Worm (Caenorhabditis elegans) whole organism, L4 larva: ENCODE results near the gene C29E4.17.

Experiments
- D1046.2 ChIP-seq: fragments of 200-800 bp; sonication (Bioruptor generic); IDR thresholded peaks from 2 replicates; pipeline ENCODE4 v1.3.6; 2022; ENCODE audit warnings: missing genetic modification characterization, missing compliant biosample characterization
- T20F7.1 ChIP-seq: fragments of 200-800 bp; sonication (Bioruptor generic); optimal IDR thresholded peaks from 2 replicates; lab custom pipeline; 2018; ENCODE audit warnings: mild to moderate bottlenecking, missing genetic modification characterization, missing compliant biosample characterization
- T26A8.4 ChIP-seq: fragments of 200-800 bp; sonication (Bioruptor generic); IDR thresholded peaks from 2 replicates; pipeline ENCODE4 v1.3.6; 2022; ENCODE audit warnings: missing genetic modification characterization, missing compliant biosample characterization
- Y5F2A.4 ChIP-seq: fragments of 200-800 bp; sonication (Bioruptor generic); optimal IDR thresholded peaks from 2 replicates; lab custom pipeline; 2018; ENCODE audit warnings: mild to moderate bottlenecking, missing genetic modification characterization, missing compliant biosample characterization
- ZK546.5 ChIP-seq, 2 experiments: sonication (generic microtip); optimal IDR thresholded peaks; 2 replicates each; lab custom pipeline; 2017; ENCODE audit warnings: missing biosample characterization in 2 of 2, missing genetic modification characterization in 2 of 2
- aha-1 ChIP-seq: fragments of 150-350 bp; peaks from one replicate; lab custom pipeline; 2014; ENCODE audit warnings: missing biosample characterization, missing genetic modification characterization
- aly-2 ChIP-seq: sonication (generic microtip); optimal IDR thresholded peaks from 2 replicates; lab custom pipeline; 2018; ENCODE audit warnings: missing biosample characterization, missing genetic modification characterization
- ama-1 ChIP-seq: fragments of 150-350 bp; optimal IDR thresholded peaks from 2 replicates; lab custom pipeline; 2014; ENCODE audit warnings: inconsistent platforms, mixed read lengths
- ceh-32 ChIP-seq: sonication (generic microtip); optimal IDR thresholded peaks from 2 replicates; lab custom pipeline; 2016; ENCODE audit warnings: mild to moderate bottlenecking, missing genetic modification characterization, missing compliant biosample characterization; ENCODE audit not compliant: poor library complexity
- ceh-62 ChIP-seq: sonication (generic microtip); optimal IDR thresholded peaks from 2 replicates; lab custom pipeline; 2017; ENCODE audit warnings: missing biosample characterization, missing genetic modification characterization
- ces-1 ChIP-seq: fragments of 150-350 bp; sonication (generic microtip); optimal IDR thresholded peaks from 4 replicates; lab custom pipeline; 2014; ENCODE audit warnings: missing biosample characterization, missing genetic modification reagents, missing genetic modification characterization
- cey-2 ChIP-seq: sonication (generic microtip); optimal IDR thresholded peaks from 3 replicates; lab custom pipeline; 2017; ENCODE audit warnings: missing genetic modification characterization, mild to moderate bottlenecking, missing compliant biosample characterization, antibody characterized with exemption, borderline replicate concordance; ENCODE audit not compliant: insufficient read depth
- daf-16 ChIP-seq, 3 experiments: sonication (generic microtip); optimal IDR thresholded peaks; 2 replicates each; lab custom pipeline; 2016 to 2017; ENCODE audit warnings: missing genetic modification characterization in 3 of 3, missing genetic modification reagents in 3 of 3, mild to moderate bottlenecking in 2 of 3, missing compliant biosample characterization in 2 of 3, missing biosample characterization in 1 of 3, moderate library complexity in 1 of 3
- daf-19 ChIP-seq: fragments of 200-800 bp; sonication (Bioruptor generic); conservative IDR thresholded peaks from 2 replicates; pipeline ENCODE4 v1.3.6; 2022; ENCODE audit warnings: missing genetic modification characterization, missing compliant biosample characterization
- daf-8 ChIP-seq: fragments of 200-800 bp; sonication (Bioruptor generic); IDR thresholded peaks from 2 replicates; pipeline ENCODE4 v1.3.6; 2022; ENCODE audit warnings: missing genetic modification characterization, missing compliant biosample characterization
- dve-1 ChIP-seq: sonication (generic microtip); optimal IDR thresholded peaks from 2 replicates; lab custom pipeline; 2017; ENCODE audit warnings: antibody characterized with exemption, mild to moderate bottlenecking, missing genetic modification characterization, missing compliant biosample characterization; ENCODE audit not compliant: insufficient read depth
- fkh-10 ChIP-seq: fragments of 150-350 bp; optimal IDR thresholded peaks from 2 replicates; lab custom pipeline; 2014; ENCODE audit warnings: missing biosample characterization, missing genetic modification reagents, missing genetic modification characterization
- hlh-11 ChIP-seq: fragments of 200-800 bp; sonication (Bioruptor generic); optimal IDR thresholded peaks from 2 replicates; lab custom pipeline; 2018; ENCODE audit warnings: mild to moderate bottlenecking, missing genetic modification characterization, missing compliant biosample characterization
- hmg-1.1 ChIP-seq: fragments of 200-800 bp; sonication (Bioruptor generic); IDR thresholded peaks from 2 replicates; pipeline ENCODE4 v1.3.6; 2022; ENCODE audit warnings: missing genetic modification reagents, missing genetic modification characterization, missing compliant biosample characterization
- jun-1 ChIP-seq: fragments of 150-350 bp; optimal IDR thresholded peaks from 2 replicates; lab custom pipeline; 2014; ENCODE audit warnings: missing biosample characterization, missing genetic modification reagents, missing genetic modification characterization
- lin-1 ChIP-seq: fragments of 200-800 bp; sonication (Bioruptor generic); IDR thresholded peaks from 2 replicates; pipeline ENCODE4 v1.3.6; 2022; ENCODE audit warnings: missing genetic modification reagents, missing genetic modification characterization, missing compliant biosample characterization
- lir-3 ChIP-seq: sonication (generic microtip); optimal IDR thresholded peaks from 2 replicates; lab custom pipeline; 2016; ENCODE audit warnings: mild to moderate bottlenecking, missing genetic modification characterization, missing compliant biosample characterization
- lsy-2 ChIP-seq, 2 experiments: fragments of 150-350 bp in 1 of 2; sonication (generic microtip) in 1 of 2; optimal IDR thresholded peaks; 2 replicates each; lab custom pipeline; 2014 to 2017; ENCODE audit warnings: missing biosample characterization in 2 of 2, missing genetic modification characterization in 2 of 2
- madf-5 ChIP-seq, 2 experiments: fragments of 200-800 bp; sonication (Bioruptor generic); IDR thresholded peaks; 2 replicates each; pipeline ENCODE4 v1.3.6; 2022; ENCODE audit warnings: missing compliant biosample characterization in 2 of 2, missing genetic modification characterization in 2 of 2
- mdl-1 ChIP-seq, 2 experiments: fragments of 150-350 bp in 1 of 2; sonication (generic microtip) in 1 of 2; optimal IDR thresholded peaks; 2 replicates each; lab custom pipeline; 2014 to 2017; ENCODE audit warnings: missing biosample characterization in 2 of 2, missing genetic modification characterization in 2 of 2
- mep-1 ChIP-seq: fragments of 150-350 bp; sonication (generic microtip); optimal IDR thresholded peaks from 3 replicates; lab custom pipeline; 2014; ENCODE audit warnings: missing biosample characterization, missing genetic modification characterization
- nhr-111 ChIP-seq: fragments of 200-800 bp; sonication (Bioruptor generic); optimal IDR thresholded peaks from 2 replicates; lab custom pipeline; 2018; ENCODE audit warnings: mild to moderate bottlenecking, missing genetic modification characterization, missing compliant biosample characterization
- nhr-28 ChIP-seq: fragments of 150-350 bp; optimal IDR thresholded peaks from 2 replicates; lab custom pipeline; 2014; ENCODE audit warnings: missing biosample characterization, missing genetic modification characterization
- nhr-48 ChIP-seq: sonication (generic microtip); optimal IDR thresholded peaks from 2 replicates; lab custom pipeline; 2016; ENCODE audit warnings: mild to moderate bottlenecking, missing genetic modification characterization, missing compliant biosample characterization
- nhr-6 ChIP-seq: fragments of 150-350 bp; optimal IDR thresholded peaks from 2 replicates; lab custom pipeline; 2014; ENCODE audit warnings: missing biosample characterization, missing genetic modification characterization
- nhr-77 ChIP-seq: fragments of 150-350 bp; optimal IDR thresholded peaks from 2 replicates; lab custom pipeline; 2014; ENCODE audit warnings: missing biosample characterization, missing genetic modification characterization
- pqm-1 ChIP-seq: sonication (generic microtip); optimal IDR thresholded peaks from 2 replicates; lab custom pipeline; 2017; ENCODE audit warnings: missing biosample characterization, missing genetic modification characterization
- spr-3 ChIP-seq: fragments of 200-800 bp; sonication (Bioruptor generic); optimal IDR thresholded peaks from 2 replicates; lab custom pipeline; 2018; ENCODE audit warnings: mild to moderate bottlenecking, missing genetic modification characterization, missing compliant biosample characterization
- unc-130 ChIP-seq: sonication (generic microtip); optimal IDR thresholded peaks from 2 replicates; lab custom pipeline; 2016; ENCODE audit warnings: missing genetic modification reagents, missing genetic modification characterization, missing compliant biosample characterization
- vab-7 ChIP-seq: fragments of 200-800 bp; sonication (Bioruptor generic); IDR thresholded peaks from 2 replicates; pipeline ENCODE4 v1.3.6; 2022; ENCODE audit warnings: missing genetic modification reagents, missing genetic modification characterization, missing compliant biosample characterization
- zfp-2 ChIP-seq: sonication (generic microtip); optimal IDR thresholded peaks from 2 replicates; lab custom pipeline; 2016; ENCODE audit warnings: mild to moderate bottlenecking, missing genetic modification characterization, missing compliant biosample characterization
- zfp-3 ChIP-seq: fragments of 200-800 bp; sonication (Bioruptor generic); conservative IDR thresholded peaks from 2 replicates; pipeline ENCODE4 v1.3.6; 2022; ENCODE audit warnings: missing genetic modification reagents, missing genetic modification characterization, missing compliant biosample characterization
- zip-11 ChIP-seq: fragments of 200-800 bp; sonication (Bioruptor generic); IDR thresholded peaks from 2 replicates; pipeline ENCODE4 v1.3.6; 2022; ENCODE audit warnings: missing genetic modification characterization, missing compliant biosample characterization
- ztf-7 ChIP-seq: fragments of 150-350 bp; optimal IDR thresholded peaks from 2 replicates; lab custom pipeline; 2014; ENCODE audit warnings: missing biosample characterization, missing genetic modification characterization

C29E4.17 gene

ce11 chrIII:7946968-7947491 lies 24.7 kb downstream of the C29E4.17 start, which contains the start of gene gsto-1:
Gene gsto-1, minus strand, starts transcription at chrIII:7947018.
- TF ChIP-seq ama-1 (lab: Kevin White, UChicago), result no peak
- TF ChIP-seq dve-1 (tag; lab: Kevin White, UChicago), result peak; percentile 47
- peak; percentile 40 for TF ChIP-seq mep-1 (tag; lab: Kevin White, UChicago)
- peak; percentile 89 for TF ChIP-seq ztf-7 (tag; lab: Kevin White, UChicago)
- TF ChIP-seq daf-16 (GFP tag; optimal IDR thresholded peaks at IDR 0.05; lab: Kevin White, UChicago), result no peak
- peak; percentile 81 for TF ChIP-seq daf-16 (tag; optimal IDR thresholded peaks at IDR 0.05; lab: Kevin White, UChicago)
- TF ChIP-seq mdl-1 (tag; optimal IDR thresholded peaks at IDR 0.05; lab: Kevin White, UChicago), result no peak
- TF ChIP-seq pqm-1 (tag; lab: Kevin White, UChicago), result peak; percentile 21

ce11 chrIII:7947677-7948076 lies 25.4 kb downstream of the C29E4.17 start:
- TF ChIP-seq daf-16 (GFP tag; optimal IDR thresholded peaks at IDR 0.05; lab: Kevin White, UChicago) (no peak), daf-16 (tag; optimal IDR thresholded peaks at IDR 0.05; lab: Kevin White, UChicago) (no peak), jun-1 (tag; lab: Kevin White, UChicago) (no peak), aly-2 (tag; lab: Kevin White, UChicago) (no peak)

DNA sequence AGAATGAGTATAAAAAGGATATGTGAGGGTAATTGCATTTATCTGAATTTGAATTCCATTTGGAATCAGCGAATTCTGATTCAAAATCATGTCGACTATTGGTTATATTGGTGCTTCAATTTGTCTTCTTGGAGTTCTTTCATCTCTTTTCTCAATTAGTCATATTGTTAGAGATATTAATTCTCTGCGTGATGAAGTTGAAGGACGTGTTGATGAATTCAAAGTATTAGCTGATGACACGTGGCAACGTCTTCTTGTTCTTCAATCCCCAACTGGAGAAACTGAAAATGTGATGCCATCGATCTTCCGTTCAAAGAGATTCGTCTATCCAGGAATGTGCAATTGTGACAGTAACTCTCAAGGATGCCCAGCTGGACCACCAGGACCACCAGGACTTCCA lies 26.5 kb downstream of the C29E4.17 start, which contains the start of gene col-90:
TSS of gene col-90 (plus strand) at position 37 of the 400 bp plus-strand sequence.
- TF ChIP-seq aha-1 (tag; lab: Kevin White, UChicago) (peak; percentile 75), ama-1 (lab: Kevin White, UChicago) (peak; percentile 1), zfp-3 (GFP tag; lab: Robert Waterston, UW) (no peak)
- TF ChIP-seq, all 104 proteins: peak for 2

DNA sequence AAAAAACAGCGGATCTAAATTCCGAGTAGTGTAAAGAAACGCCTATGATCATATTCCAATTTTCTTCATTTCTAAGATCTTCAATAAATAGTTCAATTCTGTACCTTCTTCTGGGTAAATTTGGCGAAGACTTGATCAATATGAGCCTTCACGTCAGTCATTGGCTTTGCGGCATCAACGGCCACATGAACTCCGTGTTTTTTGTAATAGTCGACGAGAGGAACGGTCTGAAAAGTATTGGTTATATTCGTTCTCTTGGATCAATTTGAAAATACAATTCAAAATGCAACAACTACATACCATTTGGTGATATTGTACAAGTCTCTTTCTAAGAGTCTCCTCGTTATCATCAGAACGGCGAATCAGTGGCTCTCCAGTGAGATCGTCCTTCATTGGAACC lies 28.1 kb downstream of the C29E4.17 start:
- TF ChIP-seq T20F7.1 (GFP tag; lab: Kevin White, UChicago) (no peak), aha-1 (tag; lab: Kevin White, UChicago) (peak; percentile 92)
- TF ChIP-seq, all 104 proteins: peak for 1

DNA sequence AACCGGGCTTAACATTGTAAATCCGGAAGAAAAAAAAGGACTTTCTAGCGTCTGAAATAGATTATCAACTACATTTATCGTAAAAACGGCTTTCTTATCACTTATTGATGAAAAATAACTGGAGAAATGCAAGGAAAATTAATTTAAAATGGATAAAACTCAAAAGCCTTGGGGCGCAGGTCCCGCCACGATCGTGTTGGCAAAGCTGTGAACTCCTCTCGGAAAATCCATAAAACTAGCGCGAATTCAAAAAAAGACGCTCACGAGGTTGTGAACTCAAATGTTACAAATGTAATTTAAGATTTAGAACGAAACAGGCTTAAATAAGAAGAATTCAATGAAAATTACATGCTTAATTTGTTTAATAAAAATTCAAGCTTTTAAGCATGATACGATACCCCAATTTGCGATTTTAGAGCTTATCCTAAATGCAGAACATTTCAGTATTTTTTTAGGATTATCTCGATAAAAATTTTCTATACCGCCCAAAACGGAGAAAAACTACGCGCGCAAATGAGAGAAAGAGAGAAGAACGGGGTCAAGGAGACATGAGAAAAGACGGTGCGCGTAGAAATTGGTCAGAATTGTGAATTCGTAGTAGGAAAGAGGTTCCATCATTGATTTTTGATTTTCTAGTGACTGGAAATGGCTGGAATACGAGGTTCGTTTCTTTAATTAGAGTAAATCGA lies 29.9 kb downstream of the C29E4.17 start, which contains the start of gene C29E4.15:
TSS of gene C29E4.15 (plus strand) at position 547 of the 689 bp plus-strand sequence.
- TF ChIP-seq ceh-32 (tag; lab: Kevin White, UChicago) (no peak), hmg-1.1 (GFP tag; lab: Robert Waterston, UW) (peak; percentile 37; the same call in 1 of the 2 replicates), nhr-111 (GFP tag; lab: Kevin White, UChicago) (no peak), unc-130 (GFP tag; lab: Kevin White, UChicago) (no peak), pqm-1 (tag; lab: Kevin White, UChicago) (no peak), ceh-62 (tag; lab: Kevin White, UChicago) (no peak), T26A8.4 (GFP tag; lab: Robert Waterston, UW) (no peak), lir-3 (tag; lab: Kevin White, UChicago) (no peak), D1046.2 (no peak), madf-5 (GFP tag; IDR thresholded peaks at IDR 0.05; lab: Robert Waterston, UW) (no peak), T20F7.1 (GFP tag; lab: Kevin White, UChicago) (no peak), cey-2 (tag; lab: Kevin White, UChicago) (no peak), zfp-2 (tag; lab: Kevin White, UChicago) (no peak), lin-1 (GFP tag; lab: Robert Waterston, UW) (no peak), daf-19 (GFP tag; lab: Robert Waterston, UW) (no peak), hlh-11 (tag; lab: Kevin White, UChicago) (no peak), ZK546.5 (tag; optimal IDR thresholded peaks at IDR 0.05; lab: Kevin White, UChicago) (no peak), jun-1 (tag; lab: Kevin White, UChicago) (no peak), daf-8 (no peak), fkh-10 (GFP tag; lab: Kevin White, UChicago) (peak; percentile 19), vab-7 (GFP tag; lab: Robert Waterston, UW) (no peak), nhr-6 (tag; lab: Kevin White, UChicago) (no peak), ces-1 (no peak), Y5F2A.4 (no peak), nhr-28 (tag; lab: Kevin White, UChicago) (no peak), spr-3 (no peak), lsy-2 (tag; optimal IDR thresholded peaks at IDR 0.05; lab: Kevin White, UChicago) (peak in 1 of 2 experiments; percentile 76), zip-11 (GFP tag; lab: Robert Waterston, UW) (no peak), nhr-48 (tag; lab: Kevin White, UChicago) (no peak), nhr-77 (tag; lab: Kevin White, UChicago) (no peak), aly-2 (tag; lab: Kevin White, UChicago) (no peak)
